Worm (Caenorhabditis elegans) whole organism, L1 larva: ENCODE data around the gene dgk-2.

Source experiments
- F16B12.6 ChIP-seq: fragments of 150-350 bp; optimal IDR thresholded peaks from 2 replicates; lab custom pipeline; 2014; ENCODE audit warnings: missing biosample characterization, missing genetic modification characterization
- ceh-82 ChIP-seq, 3 experiments: fragments of 150-350 bp in 1 of 3; sonication (generic microtip) in 2 of 3; optimal IDR thresholded peaks; 2 replicates each; lab custom pipeline; 2014 to 2017; ENCODE audit warnings: missing biosample characterization in 3 of 3, missing genetic modification characterization in 3 of 3
- ces-1 ChIP-seq: fragments of 150-350 bp; optimal IDR thresholded peaks from 2 replicates; lab custom pipeline; 2014; ENCODE audit warnings: missing biosample characterization, missing genetic modification reagents, missing genetic modification characterization
- egl-27 ChIP-seq, 2 experiments: fragments of 150-350 bp in 1 of 2; sonication (generic microtip); optimal IDR thresholded peaks; 3 replicates each; lab custom pipeline; 2017 to 2018; ENCODE audit warnings: missing biosample characterization in 2 of 2, missing genetic modification characterization in 2 of 2, missing genetic modification reagents in 2 of 2
- mef-2 ChIP-seq: fragments of 150-350 bp; optimal IDR thresholded peaks from 2 replicates; lab custom pipeline; 2014; ENCODE audit warnings: missing biosample characterization, missing genetic modification characterization
- mep-1 ChIP-seq: fragments of 150-350 bp; optimal IDR thresholded peaks from 2 replicates; lab custom pipeline; 2014; ENCODE audit warnings: missing biosample characterization, missing genetic modification characterization
- nhr-11 ChIP-seq: fragments of 150-350 bp; optimal IDR thresholded peaks from 2 replicates; lab custom pipeline; 2014; ENCODE audit warnings: missing biosample characterization, missing genetic modification characterization
- nhr-76 ChIP-seq: sonication (generic microtip); optimal IDR thresholded peaks from 2 replicates; lab custom pipeline; 2017; ENCODE audit warnings: missing biosample characterization, missing genetic modification characterization
- nhr-77 ChIP-seq: fragments of 150-350 bp; optimal IDR thresholded peaks from 2 replicates; lab custom pipeline; 2014; ENCODE audit warnings: missing biosample characterization, missing genetic modification characterization
- nhr-84 ChIP-seq: sonication (generic microtip); optimal IDR thresholded peaks from 2 replicates; lab custom pipeline; 2017; ENCODE audit warnings: missing biosample characterization, missing genetic modification characterization
- pqm-1 ChIP-seq: sonication (generic microtip); optimal IDR thresholded peaks from 3 replicates; lab custom pipeline; 2017; ENCODE audit warnings: missing biosample characterization, missing genetic modification characterization
- sox-4 ChIP-seq: sonication (generic microtip); optimal IDR thresholded peaks from 2 replicates; lab custom pipeline; 2016; ENCODE audit warnings: missing genetic modification characterization, missing compliant biosample characterization
- unc-62 ChIP-seq: fragments of 150-350 bp; optimal IDR thresholded peaks from 2 replicates; lab custom pipeline; 2014; ENCODE audit warnings: missing biosample characterization, missing genetic modification reagents, missing genetic modification characterization

DNA sequence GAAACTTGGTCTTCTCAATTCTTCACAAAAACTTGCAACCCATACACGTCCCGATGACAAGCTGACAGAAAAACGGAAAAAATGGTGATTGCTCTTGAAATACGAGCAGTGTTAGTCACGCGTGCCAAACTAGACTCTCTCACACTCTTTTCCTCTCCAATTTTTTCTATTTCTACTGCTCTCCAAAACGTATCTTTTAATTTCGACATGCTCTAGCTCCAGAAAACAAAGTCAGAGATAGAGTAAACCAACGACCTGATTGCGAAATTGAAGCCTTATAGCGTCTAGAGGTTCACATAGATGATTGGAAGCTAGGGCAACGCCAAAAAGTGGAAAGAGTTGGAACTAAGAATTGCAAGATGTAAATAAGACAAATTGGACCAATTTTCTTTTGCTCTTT, 13.8 kb downstream of the dgk-2 start:
- TF ChIP-seq nhr-76 (tag; lab: Kevin White, UChicago): no peak
- TF ChIP-seq nhr-77: no peak
- no peak for TF ChIP-seq unc-62 (GFP tag; lab: Kevin White, UChicago)
- TF ChIP-seq sox-4: no peak
- no peak for TF ChIP-seq F16B12.6 (tag; lab: Kevin White, UChicago)
- TF ChIP-seq mef-2 (tag; lab: Kevin White, UChicago): no peak
- TF ChIP-seq pqm-1 (tag; lab: Kevin White, UChicago): no peak
- no peak for TF ChIP-seq nhr-11 (tag; lab: Kevin White, UChicago)
- no peak for TF ChIP-seq egl-27 (tag; optimal IDR thresholded peaks at IDR 0.05; lab: Kevin White, UChicago)
- TF ChIP-seq ces-1 (GFP tag; lab: Kevin White, UChicago): no peak
- TF ChIP-seq nhr-84 (tag; lab: Kevin White, UChicago): no peak
- peak in 1 of 3 experiments; percentile 14 for TF ChIP-seq ceh-82 (tag; optimal IDR thresholded peaks at IDR 0.05; lab: Kevin White, UChicago)
- no peak for TF ChIP-seq mep-1 (tag; lab: Kevin White, UChicago)
